Worm (Caenorhabditis elegans) whole organism, L4 larva: ENCODE results near the gene F46C5.10.

Experiments
- F10B5.3 ChIP-seq: sonication (generic microtip); optimal IDR thresholded peaks from 2 replicates; lab custom pipeline; 2016; ENCODE audit warnings: mild to moderate bottlenecking, missing genetic modification characterization, missing compliant biosample characterization
- F37D6.2 ChIP-seq: sonication (generic microtip); optimal IDR thresholded peaks from 2 replicates; lab custom pipeline; 2016; ENCODE audit warnings: mild to moderate bottlenecking, missing genetic modification characterization, missing compliant biosample characterization
- T26A8.4 ChIP-seq: fragments of 200-800 bp; sonication (Bioruptor generic); IDR thresholded peaks from 2 replicates; pipeline ENCODE4 v1.3.6; 2022; ENCODE audit warnings: missing genetic modification characterization, missing compliant biosample characterization
- Y75B8A.6 ChIP-seq: fragments of 200-800 bp; sonication (Bioruptor generic); IDR thresholded peaks from 2 replicates; pipeline ENCODE4 v1.3.6; 2022; ENCODE audit warnings: missing genetic modification reagents, missing genetic modification characterization, missing compliant biosample characterization
- ZK337.2 ChIP-seq: fragments of 200-800 bp; sonication (Bioruptor generic); IDR thresholded peaks from 2 replicates; pipeline ENCODE4 v1.3.6; 2022; ENCODE audit warnings: missing genetic modification reagents, missing genetic modification characterization, missing compliant biosample characterization
- aha-1 ChIP-seq: fragments of 150-350 bp; peaks from one replicate; lab custom pipeline; 2014; ENCODE audit warnings: missing biosample characterization, missing genetic modification characterization
- ama-1 ChIP-seq: fragments of 150-350 bp; optimal IDR thresholded peaks from 2 replicates; lab custom pipeline; 2014; ENCODE audit warnings: inconsistent platforms, mixed read lengths
- attf-4 ChIP-seq: sonication (generic microtip); optimal IDR thresholded peaks from 3 replicates; lab custom pipeline; 2017; ENCODE audit warnings: missing biosample characterization, missing genetic modification characterization
- ceh-32 ChIP-seq: sonication (generic microtip); optimal IDR thresholded peaks from 2 replicates; lab custom pipeline; 2016; ENCODE audit warnings: mild to moderate bottlenecking, missing genetic modification characterization, missing compliant biosample characterization; ENCODE audit not compliant: poor library complexity
- ceh-62 ChIP-seq: sonication (generic microtip); optimal IDR thresholded peaks from 2 replicates; lab custom pipeline; 2017; ENCODE audit warnings: missing biosample characterization, missing genetic modification characterization
- ceh-82 ChIP-seq: sonication (generic microtip); optimal IDR thresholded peaks from 2 replicates; lab custom pipeline; 2017; ENCODE audit warnings: missing biosample characterization, missing genetic modification characterization
- cey-2 ChIP-seq: sonication (generic microtip); optimal IDR thresholded peaks from 3 replicates; lab custom pipeline; 2017; ENCODE audit warnings: missing genetic modification characterization, mild to moderate bottlenecking, missing compliant biosample characterization, antibody characterized with exemption, borderline replicate concordance; ENCODE audit not compliant: insufficient read depth
- ctbp-1 ChIP-seq: fragments of 200-800 bp; sonication (Bioruptor generic); IDR thresholded peaks from 2 replicates; pipeline ENCODE4 v1.3.6; 2022; ENCODE audit warnings: missing genetic modification reagents, missing genetic modification characterization, missing compliant biosample characterization
- daf-12 ChIP-seq: fragments of 150-350 bp; optimal IDR thresholded peaks from 2 replicates; lab custom pipeline; 2014; ENCODE audit warnings: missing biosample characterization, missing genetic modification reagents, missing genetic modification characterization
- dpl-1 ChIP-seq: fragments of 150-350 bp; optimal IDR thresholded peaks from 2 replicates; lab custom pipeline; 2014; ENCODE audit warnings: missing biosample characterization, missing genetic modification reagents, missing genetic modification characterization
- duxl-1 ChIP-seq: sonication (generic microtip); optimal IDR thresholded peaks from 2 replicates; lab custom pipeline; 2016; ENCODE audit warnings: mild to moderate bottlenecking, missing genetic modification characterization, moderate library complexity, missing compliant biosample characterization; ENCODE audit not compliant: poor library complexity
- dve-1 ChIP-seq: sonication (generic microtip); optimal IDR thresholded peaks from 2 replicates; lab custom pipeline; 2017; ENCODE audit warnings: antibody characterized with exemption, mild to moderate bottlenecking, missing genetic modification characterization, missing compliant biosample characterization; ENCODE audit not compliant: insufficient read depth
- fkh-10 ChIP-seq: fragments of 150-350 bp; optimal IDR thresholded peaks from 2 replicates; lab custom pipeline; 2014; ENCODE audit warnings: missing biosample characterization, missing genetic modification reagents, missing genetic modification characterization
- gei-8 ChIP-seq: fragments of 200-800 bp; sonication (Bioruptor generic); optimal IDR thresholded peaks from 2 replicates; lab custom pipeline; 2018; ENCODE audit warnings: mild to moderate bottlenecking, missing genetic modification characterization, missing compliant biosample characterization
- hif-1 ChIP-seq, 2 experiments: sonication (generic microtip); optimal IDR thresholded peaks; 2 replicates each; lab custom pipeline; 2016 to 2017; ENCODE audit warnings: missing compliant biosample characterization in 2 of 2, missing genetic modification characterization in 2 of 2, missing genetic modification reagents in 2 of 2, missing genotype in 2 of 2, mild to moderate bottlenecking in 1 of 2
- hlh-11 ChIP-seq: fragments of 200-800 bp; sonication (Bioruptor generic); optimal IDR thresholded peaks from 2 replicates; lab custom pipeline; 2018; ENCODE audit warnings: mild to moderate bottlenecking, missing genetic modification characterization, missing compliant biosample characterization
- hlh-30 ChIP-seq: sonication (generic microtip); optimal IDR thresholded peaks from 2 replicates; lab custom pipeline; 2017; ENCODE audit warnings: antibody characterized with exemption, mild to moderate bottlenecking, missing genetic modification characterization, missing compliant biosample characterization; ENCODE audit not compliant: insufficient read depth
- lin-1 ChIP-seq: fragments of 200-800 bp; sonication (Bioruptor generic); IDR thresholded peaks from 2 replicates; pipeline ENCODE4 v1.3.6; 2022; ENCODE audit warnings: missing genetic modification reagents, missing genetic modification characterization, missing compliant biosample characterization
- lin-15B ChIP-seq: fragments of 150-350 bp; sonication (generic microtip); optimal IDR thresholded peaks from 3 replicates; lab custom pipeline; 2014; ENCODE audit warnings: missing biosample characterization, missing genetic modification characterization
- lin-29 ChIP-seq: fragments of 200-800 bp; sonication (Bioruptor generic); IDR thresholded peaks from 2 replicates; pipeline ENCODE4 v1.3.6; 2022; ENCODE audit warnings: missing genetic modification reagents, missing genetic modification characterization, missing compliant biosample characterization
- lin-39 ChIP-seq: fragments of 150-350 bp; optimal IDR thresholded peaks from 2 replicates; lab custom pipeline; 2014; ENCODE audit warnings: missing biosample characterization, missing genetic modification reagents, missing genetic modification characterization
- lir-3 ChIP-seq: sonication (generic microtip); optimal IDR thresholded peaks from 2 replicates; lab custom pipeline; 2016; ENCODE audit warnings: mild to moderate bottlenecking, missing genetic modification characterization, missing compliant biosample characterization
- madf-5 ChIP-seq, 2 experiments: fragments of 200-800 bp; sonication (Bioruptor generic); IDR thresholded peaks; 2 replicates each; pipeline ENCODE4 v1.3.6; 2022; ENCODE audit warnings: missing compliant biosample characterization in 2 of 2, missing genetic modification characterization in 2 of 2
- mdl-1 ChIP-seq, 2 experiments: fragments of 150-350 bp in 1 of 2; sonication (generic microtip) in 1 of 2; optimal IDR thresholded peaks; 2 replicates each; lab custom pipeline; 2014 to 2017; ENCODE audit warnings: missing biosample characterization in 2 of 2, missing genetic modification characterization in 2 of 2
- mep-1 ChIP-seq: fragments of 150-350 bp; sonication (generic microtip); optimal IDR thresholded peaks from 3 replicates; lab custom pipeline; 2014; ENCODE audit warnings: missing biosample characterization, missing genetic modification characterization
- mxl-3 ChIP-seq: fragments of 200-800 bp; sonication (Bioruptor generic); optimal IDR thresholded peaks from 2 replicates; lab custom pipeline; 2018; ENCODE audit warnings: mild to moderate bottlenecking, missing genetic modification characterization, missing compliant biosample characterization
- nhr-10 ChIP-seq: fragments of 150-350 bp; optimal IDR thresholded peaks from 2 replicates; lab custom pipeline; 2014; ENCODE audit warnings: missing biosample characterization, missing genetic modification characterization
- nhr-102 ChIP-seq: sonication (generic microtip); optimal IDR thresholded peaks from 2 replicates; lab custom pipeline; 2016; ENCODE audit warnings: mild to moderate bottlenecking, missing genetic modification characterization, moderate library complexity, missing compliant biosample characterization
- nhr-25 ChIP-seq: sonication (generic microtip); optimal IDR thresholded peaks from 2 replicates; lab custom pipeline; 2017; ENCODE audit warnings: missing genetic modification characterization, mild to moderate bottlenecking, missing compliant biosample characterization, antibody characterized with exemption, moderate library complexity, borderline replicate concordance; ENCODE audit not compliant: insufficient read depth
- nhr-28 ChIP-seq: fragments of 150-350 bp; optimal IDR thresholded peaks from 2 replicates; lab custom pipeline; 2014; ENCODE audit warnings: missing biosample characterization, missing genetic modification characterization
- nhr-41 ChIP-seq: fragments of 200-800 bp; sonication (Bioruptor generic); IDR thresholded peaks from 2 replicates; pipeline ENCODE4 v1.3.6; 2022; ENCODE audit warnings: missing genetic modification reagents, missing genetic modification characterization, missing compliant biosample characterization
- nhr-42 ChIP-seq: fragments of 200-800 bp; sonication (Bioruptor generic); IDR thresholded peaks from 2 replicates; pipeline ENCODE4 v1.3.6; 2022; ENCODE audit warnings: missing genetic modification characterization, missing compliant biosample characterization
- nhr-48 ChIP-seq: sonication (generic microtip); optimal IDR thresholded peaks from 2 replicates; lab custom pipeline; 2016; ENCODE audit warnings: mild to moderate bottlenecking, missing genetic modification characterization, missing compliant biosample characterization
- nhr-77 ChIP-seq: fragments of 150-350 bp; optimal IDR thresholded peaks from 2 replicates; lab custom pipeline; 2014; ENCODE audit warnings: missing biosample characterization, missing genetic modification characterization
- rbr-2 ChIP-seq: sonication (generic microtip); optimal IDR thresholded peaks from 2 replicates; lab custom pipeline; 2016; ENCODE audit warnings: missing genotype, missing genetic modification characterization, missing compliant biosample characterization
- sdz-12 ChIP-seq: fragments of 200-800 bp; sonication (Bioruptor generic); optimal IDR thresholded peaks from 2 replicates; lab custom pipeline; 2018; ENCODE audit warnings: mild to moderate bottlenecking, missing genetic modification characterization, missing compliant biosample characterization
- set-16 ChIP-seq: fragments of 200-800 bp; sonication (Bioruptor generic); IDR thresholded peaks from 2 replicates; pipeline ENCODE4 v1.3.6; 2022; ENCODE audit warnings: missing genetic modification reagents, missing genetic modification characterization, missing compliant biosample characterization
- spr-1 ChIP-seq: sonication (generic microtip); optimal IDR thresholded peaks from 2 replicates; lab custom pipeline; 2016; ENCODE audit warnings: mild to moderate bottlenecking, missing genetic modification characterization, missing compliant biosample characterization
- spr-3 ChIP-seq: fragments of 200-800 bp; sonication (Bioruptor generic); optimal IDR thresholded peaks from 2 replicates; lab custom pipeline; 2018; ENCODE audit warnings: mild to moderate bottlenecking, missing genetic modification characterization, missing compliant biosample characterization
- tra-1 ChIP-seq: fragments of 200-800 bp; sonication (Bioruptor generic); IDR thresholded peaks from 2 replicates; pipeline ENCODE4 v1.3.6; 2022; ENCODE audit warnings: missing genetic modification reagents, missing genetic modification characterization, missing compliant biosample characterization
- zfp-2 ChIP-seq: sonication (generic microtip); optimal IDR thresholded peaks from 2 replicates; lab custom pipeline; 2016; ENCODE audit warnings: mild to moderate bottlenecking, missing genetic modification characterization, missing compliant biosample characterization
- zfp-3 ChIP-seq: fragments of 200-800 bp; sonication (Bioruptor generic); conservative IDR thresholded peaks from 2 replicates; pipeline ENCODE4 v1.3.6; 2022; ENCODE audit warnings: missing genetic modification reagents, missing genetic modification characterization, missing compliant biosample characterization

The F46C5.10 gene

ce11 chrII:8820126-8820972 lies 1.5 kb upstream of the F46C5.10 start (continued):
- TF ChIP-seq sdz-12 (GFP tag; lab: Kevin White, UChicago) (no peak), nhr-42 (no peak), mxl-3 (no peak), spr-3 (GFP tag; lab: Kevin White, UChicago) (no peak), hlh-11 (peak; percentile 1), nhr-77 (tag; lab: Kevin White, UChicago) (no peak), fkh-10 (no peak), lin-15B (tag; lab: Kevin White, UChicago) (no peak), F37D6.2 (tag; lab: Kevin White, UChicago) (no peak), ama-1 (lab: Kevin White, UChicago) (peak; percentile 92), madf-5 (GFP tag; IDR thresholded peaks at IDR 0.05; lab: Robert Waterston, UW) (0 out of 4 replicates have a peak, but pooled peaks of 1 of the 2 experiments have one; percentile 22), zfp-3 (GFP tag; lab: Robert Waterston, UW) (peak; percentile 9), ctbp-1 (no peak), nhr-25 (tag; lab: Kevin White, UChicago) (peak; percentile 43), ceh-32 (tag; lab: Kevin White, UChicago) (no peak), ceh-62 (tag; lab: Kevin White, UChicago) (no peak), F10B5.3 (tag; lab: Kevin White, UChicago) (no peak), duxl-1 (peak; percentile 19), lin-39 (tag; lab: Kevin White, UChicago) (no peak), Y75B8A.6 (GFP tag; lab: Robert Waterston, UW) (no peak), dve-1 (peak; percentile 25), nhr-10 (tag; lab: Kevin White, UChicago) (no peak), lir-3 (tag; lab: Kevin White, UChicago) (no peak), lin-29 (GFP tag; lab: Robert Waterston, UW) (no peak), daf-12 (tag; lab: Kevin White, UChicago) (no peak), aha-1 (tag; lab: Kevin White, UChicago) (peak; percentile 98), gei-8 (GFP tag; lab: Kevin White, UChicago) (no peak), T26A8.4 (GFP tag; lab: Robert Waterston, UW) (peak; percentile 91), ceh-82 (tag; lab: Kevin White, UChicago) (no peak), hif-1 (tag; optimal IDR thresholded peaks at IDR 0.05; lab: Kevin White, UChicago) (peak in 1 of 2 experiments; percentile 6)

DNA sequence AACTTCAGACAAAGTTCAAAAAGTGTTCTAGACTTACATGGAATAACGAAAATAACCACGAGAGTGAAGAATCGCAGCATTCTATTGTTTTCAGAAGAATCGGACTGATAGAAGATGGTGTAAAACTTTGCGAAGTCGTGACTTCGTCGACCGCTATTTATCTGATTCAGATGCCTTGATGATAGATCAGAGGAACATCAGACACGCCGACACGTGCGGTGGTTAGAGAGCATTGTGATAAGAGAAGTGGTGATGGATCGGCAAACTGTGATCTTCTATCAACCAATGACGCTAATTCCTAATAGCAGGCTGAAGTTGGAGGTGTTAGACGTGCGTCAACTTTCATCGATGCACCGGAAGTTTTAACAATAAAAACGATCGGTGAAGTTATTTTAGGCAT lies 571 bp downstream of the F46C5.10 start:
- TF ChIP-seq hlh-11 (peak; percentile 62), nhr-25 (tag; lab: Kevin White, UChicago) (peak; percentile 47), lin-1 (GFP tag; lab: Robert Waterston, UW) (peak; percentile 39; the same call in 1 of the 2 replicates), mxl-3 (peak; percentile 84), ama-1 (lab: Kevin White, UChicago) (peak; percentile 4), attf-4 (tag; lab: Kevin White, UChicago) (no peak), nhr-42 (no peak), hlh-30 (tag; lab: Kevin White, UChicago) (peak; percentile 77), rbr-2 (tag; lab: Kevin White, UChicago) (no peak), nhr-48 (tag; lab: Kevin White, UChicago) (peak; percentile 95), aha-1 (tag; lab: Kevin White, UChicago) (peak; percentile 92), nhr-28 (tag; lab: Kevin White, UChicago) (peak; percentile 2), lin-39 (tag; lab: Kevin White, UChicago) (no peak), set-16 (GFP tag; lab: Robert Waterston, UW) (no peak), spr-1 (no peak), dpl-1 (no peak), nhr-102 (peak; percentile 14), ZK337.2 (GFP tag; lab: Robert Waterston, UW) (no peak), mep-1 (tag; lab: Kevin White, UChicago) (peak; percentile 31), cey-2 (tag; lab: Kevin White, UChicago) (peak; percentile 78), tra-1 (GFP tag; lab: Robert Waterston, UW) (0 out of 2 replicates have a peak, but pooled peaks have one; percentile 56), mdl-1 (tag; optimal IDR thresholded peaks at IDR 0.05; lab: Kevin White, UChicago) (peak in 1 of 2 experiments; percentile 78), zfp-2 (no peak), nhr-41 (GFP tag; lab: Robert Waterston, UW) (no peak), dve-1 (peak; percentile 1), gei-8 (GFP tag; lab: Kevin White, UChicago) (peak; percentile 25)
